Fruit fly (Drosophila melanogaster) whole organism, embryonic: Measurements from ENCODE around the gene dikar.

ENCODE experiments used
- Aef1 ChIP-seq: fragments of 200-800 bp; sonication (Bioruptor generic); IDR thresholded peaks from 3 replicates; pipeline ENCODE4 v1.3.6; 2022; ENCODE audit warnings: missing biosample characterization, missing genetic modification characterization
- CG10147 ChIP-seq: fragments of 200-800 bp; sonication (Bioruptor generic); optimal IDR thresholded peaks from 2 replicates; lab custom pipeline; 2019; ENCODE audit warnings: missing biosample characterization, mild to moderate bottlenecking, missing genetic modification characterization, moderate library complexity
- CG10267 ChIP-seq: fragments of 200-800 bp; sonication (Bioruptor generic); optimal IDR thresholded peaks from 2 replicates; lab custom pipeline; 2018; ENCODE audit warnings: missing biosample characterization, mild to moderate bottlenecking, missing genetic modification characterization, moderate library complexity
- CG10431 ChIP-seq: fragments of 200-800 bp; sonication (Bioruptor generic); optimal IDR thresholded peaks from 3 replicates; lab custom pipeline; 2018; ENCODE audit warnings: missing biosample characterization, mild to moderate bottlenecking, missing genetic modification characterization
- CG10979 ChIP-seq: fragments of 200-800 bp; sonication (Bioruptor generic); optimal IDR thresholded peaks from 2 replicates; lab custom pipeline; 2018; ENCODE audit warnings: missing biosample characterization, mild to moderate bottlenecking, missing genetic modification characterization, moderate library complexity
- CG11695 ChIP-seq: fragments of 200-800 bp; sonication (Bioruptor generic); IDR thresholded peaks from 3 replicates; pipeline ENCODE4 v1.3.6; 2022; ENCODE audit warnings: missing biosample characterization, missing genetic modification characterization
- CG12299 ChIP-seq: fragments of 200-800 bp; sonication (Bioruptor generic); optimal IDR thresholded peaks from 2 replicates; lab custom pipeline; 2018; ENCODE audit warnings: missing biosample characterization, mild to moderate bottlenecking, missing genetic modification characterization
- CG14441 ChIP-seq: fragments of 200-800 bp; sonication (Bioruptor generic); IDR thresholded peaks from 2 replicates; pipeline ENCODE4 v1.3.6; 2022; ENCODE audit warnings: missing biosample characterization, missing genetic modification characterization
- CG15269 ChIP-seq: fragments of 200-800 bp; sonication (Bioruptor generic); optimal IDR thresholded peaks from 2 replicates; lab custom pipeline; 2018; ENCODE audit warnings: missing biosample characterization, mild to moderate bottlenecking, missing genetic modification characterization, moderate library complexity
- CG15479 ChIP-seq: fragments of 200-800 bp; sonication (Bioruptor generic); optimal IDR thresholded peaks from 3 replicates; lab custom pipeline; 2019; ENCODE audit warnings: missing biosample characterization, mild to moderate bottlenecking, missing genetic modification characterization, moderate library complexity
- CG15514 ChIP-seq: fragments of 200-800 bp; sonication (Bioruptor generic); optimal IDR thresholded peaks from 3 replicates; lab custom pipeline; 2017; ENCODE audit warnings: missing biosample characterization, missing genetic modification characterization, mild to moderate bottlenecking, moderate library complexity, missing genetic modification reagents
- CG1603 ChIP-seq: fragments of 200-800 bp; sonication (Bioruptor generic); optimal IDR thresholded peaks from 2 replicates; lab custom pipeline; 2019; ENCODE audit warnings: missing biosample characterization, mild to moderate bottlenecking, missing genetic modification characterization, moderate library complexity
- CG17186 ChIP-seq: fragments of 200-800 bp; sonication (Bioruptor generic); optimal IDR thresholded peaks from 3 replicates; lab custom pipeline; 2017; ENCODE audit warnings: missing biosample characterization, missing genetic modification reagents, missing genetic modification characterization
- CG17361 ChIP-seq: fragments of 200-800 bp; sonication (Bioruptor generic); IDR thresholded peaks from 3 replicates; pipeline ENCODE4 v1.3.6; 2022; ENCODE audit warnings: missing biosample characterization, missing genetic modification characterization
- CG18619 ChIP-seq: fragments of 200-800 bp; sonication (Bioruptor generic); optimal IDR thresholded peaks from 3 replicates; lab custom pipeline; 2017; ENCODE audit warnings: missing biosample characterization, mild to moderate bottlenecking, missing genetic modification characterization
- CG2116 ChIP-seq: fragments of 200-800 bp; sonication (Bioruptor generic); optimal IDR thresholded peaks from 3 replicates; lab custom pipeline; 2018; ENCODE audit warnings: missing biosample characterization, mild to moderate bottlenecking, missing genetic modification characterization
- CG31224 ChIP-seq: fragments of 200-800 bp; sonication (Bioruptor generic); IDR thresholded peaks from 2 replicates; pipeline ENCODE4 v1.3.6; 2022; ENCODE audit warnings: missing biosample characterization, missing genetic modification characterization
- CG3163 ChIP-seq: fragments of 200-800 bp; sonication (Bioruptor generic); optimal IDR thresholded peaks from 3 replicates; lab custom pipeline; 2016; ENCODE audit warnings: missing biosample characterization, missing genetic modification characterization
- CG32532 ChIP-seq: fragments of 200-800 bp; sonication (Bioruptor generic); IDR thresholded peaks from 2 replicates; pipeline ENCODE4 v1.3.6; 2022; ENCODE audit warnings: missing biosample characterization, missing genetic modification characterization
- CG3281 ChIP-seq: fragments of 200-800 bp; sonication (Bioruptor generic); optimal IDR thresholded peaks from 3 replicates; lab custom pipeline; 2017; ENCODE audit warnings: missing biosample characterization, mild to moderate bottlenecking, missing genetic modification characterization
- CG4282 ChIP-seq: fragments of 200-800 bp; sonication (Bioruptor generic); optimal IDR thresholded peaks from 2 replicates; lab custom pipeline; 2016; ENCODE audit warnings: missing biosample characterization, missing genetic modification characterization
- CG4424 ChIP-seq: fragments of 200-800 bp; sonication (Bioruptor generic); optimal IDR thresholded peaks from 3 replicates; lab custom pipeline; 2016; ENCODE audit warnings: missing biosample characterization, missing genetic modification characterization
- CG4617 ChIP-seq: fragments of 200-800 bp; sonication (Bioruptor generic); optimal IDR thresholded peaks from 3 replicates; lab custom pipeline; 2016; ENCODE audit warnings: missing biosample characterization, missing genetic modification characterization, borderline replicate concordance
- CG6813 ChIP-seq: fragments of 200-800 bp; sonication (Bioruptor generic); optimal IDR thresholded peaks from 2 replicates; lab custom pipeline; 2017; ENCODE audit warnings: missing biosample characterization, missing genetic modification characterization, mild to moderate bottlenecking, moderate library complexity, missing genetic modification reagents
- CG7372 ChIP-seq: fragments of 200-800 bp; sonication (Bioruptor generic); IDR thresholded peaks from 2 replicates; pipeline ENCODE4 v1.3.6; 2022; ENCODE audit warnings: missing biosample characterization, missing genetic modification characterization
- CG8359 ChIP-seq: fragments of 200-800 bp; sonication (Bioruptor generic); optimal IDR thresholded peaks from 2 replicates; lab custom pipeline; 2017; ENCODE audit warnings: missing biosample characterization, mild to moderate bottlenecking, missing genetic modification characterization, borderline replicate concordance
- CG9797 ChIP-seq: fragments of 200-800 bp; sonication (Bioruptor generic); optimal IDR thresholded peaks from 3 replicates; lab custom pipeline; 2018; ENCODE audit warnings: missing biosample characterization, mild to moderate bottlenecking, missing genetic modification characterization
- CG9932 ChIP-seq: fragments of 200-800 bp; sonication (Bioruptor generic); IDR thresholded peaks from 2 replicates; pipeline ENCODE4 v1.3.6; 2022; ENCODE audit warnings: missing biosample characterization, missing genetic modification characterization
- Camta ChIP-seq: fragments of 200-800 bp; sonication (Bioruptor generic); optimal IDR thresholded peaks from 2 replicates; lab custom pipeline; 2016; ENCODE audit warnings: missing biosample characterization, missing genetic modification characterization
- D19A ChIP-seq: fragments of 200-800 bp; optimal IDR thresholded peaks from 3 replicates; lab custom pipeline; 2019; ENCODE audit warnings: missing biosample characterization, mild to moderate bottlenecking, missing genetic modification characterization, moderate library complexity
- Dp ChIP-seq: fragments of 200-800 bp; sonication (Bioruptor generic); optimal IDR thresholded peaks from 2 replicates; lab custom pipeline; 2018; ENCODE audit warnings: missing biosample characterization, mild to moderate bottlenecking, missing genetic modification characterization, moderate library complexity
- MBD-R2 ChIP-seq: fragments of 200-800 bp; sonication (Bioruptor generic); IDR thresholded peaks from 2 replicates; pipeline ENCODE4 v1.3.6; 2022; ENCODE audit warnings: missing biosample characterization, missing genetic modification characterization
- NC2α ChIP-seq: fragments of 200-800 bp; sonication (Bioruptor generic); optimal IDR thresholded peaks from 2 replicates; lab custom pipeline; 2016; ENCODE audit warnings: missing biosample characterization, missing genetic modification characterization
- Nf-YC ChIP-seq: fragments of 200-800 bp; optimal IDR thresholded peaks from 3 replicates; lab custom pipeline; 2019; ENCODE audit warnings: missing biosample characterization, mild to moderate bottlenecking, missing genetic modification characterization, moderate library complexity
- Sox100B ChIP-seq: fragments of 200-800 bp; sonication (Bioruptor generic); optimal IDR thresholded peaks from 3 replicates; lab custom pipeline; 2018; ENCODE audit warnings: missing biosample characterization, mild to moderate bottlenecking, missing genetic modification characterization
- YL-1 ChIP-seq: fragments of 200-800 bp; sonication (Bioruptor generic); optimal IDR thresholded peaks from 3 replicates; lab custom pipeline; 2017; ENCODE audit warnings: missing biosample characterization, mild to moderate bottlenecking, missing genetic modification characterization
- bbx ChIP-seq: fragments of 200-800 bp; sonication (Bioruptor generic); IDR thresholded peaks from 2 replicates; pipeline ENCODE4 v1.3.6; 2022; ENCODE audit warnings: missing biosample characterization, missing genetic modification characterization; ENCODE audit not compliant: partially characterized antibody
- cad ChIP-seq: fragments of >200 bp; optimal IDR thresholded peaks from 2 replicates; lab custom pipeline; 2017; ENCODE audit warnings: missing biosample characterization, missing genetic modification characterization
- ci ChIP-seq: fragments of 200-800 bp; sonication (Bioruptor generic); IDR thresholded peaks from 3 replicates; pipeline ENCODE4 v1.3.6; 2022; ENCODE audit warnings: missing biosample characterization, missing genetic modification characterization
- dysf ChIP-seq: fragments of 200-800 bp; sonication (Bioruptor generic); IDR thresholded peaks from 3 replicates; pipeline ENCODE4 v1.3.6; 2022; ENCODE audit warnings: missing biosample characterization, missing genetic modification characterization
- h ChIP-seq: fragments of >200 bp; optimal IDR thresholded peaks from 2 replicates; lab custom pipeline; 2017
- jing ChIP-seq: fragments of 200-800 bp; sonication (Bioruptor generic); optimal IDR thresholded peaks from 2 replicates; lab custom pipeline; 2018; ENCODE audit warnings: missing biosample characterization, mild to moderate bottlenecking, missing genetic modification characterization
- kni ChIP-seq: fragments of 200-800 bp; sonication (Bioruptor generic); optimal IDR thresholded peaks from 3 replicates; lab custom pipeline; 2017; ENCODE audit warnings: mild to moderate bottlenecking, missing biosample characterization, missing genetic modification reagents, missing genetic modification characterization
- mirr ChIP-seq: fragments of 200-800 bp; sonication (Bioruptor generic); optimal IDR thresholded peaks from 3 replicates; lab custom pipeline; 2018; ENCODE audit warnings: missing biosample characterization, mild to moderate bottlenecking, missing genetic modification characterization
- nmo ChIP-seq: fragments of 200-800 bp; sonication (Bioruptor generic); optimal IDR thresholded peaks from 2 replicates; lab custom pipeline; 2018; ENCODE audit warnings: missing biosample characterization, mild to moderate bottlenecking, missing genetic modification characterization, moderate library complexity
- pzg ChIP-seq: fragments of 200-800 bp; sonication (Bioruptor generic); optimal IDR thresholded peaks from 3 replicates; lab custom pipeline; 2018; ENCODE audit warnings: missing biosample characterization, mild to moderate bottlenecking, missing genetic modification characterization, moderate library complexity
- row ChIP-seq: fragments of 200-800 bp; sonication (Bioruptor generic); IDR thresholded peaks from 3 replicates; pipeline ENCODE4 v1.3.6; 2022; ENCODE audit warnings: missing biosample characterization, missing genetic modification characterization
- ssp ChIP-seq: fragments of 200-800 bp; sonication (Bioruptor generic); IDR thresholded peaks from 2 replicates; pipeline ENCODE4 v1.3.6; 2022; ENCODE audit warnings: missing biosample characterization, missing genetic modification characterization
- tin ChIP-seq: fragments of 200-800 bp; sonication (Bioruptor generic); optimal IDR thresholded peaks from 3 replicates; lab custom pipeline; 2016; ENCODE audit warnings: missing biosample characterization, missing genetic modification characterization
- trem ChIP-seq: fragments of 200-800 bp; optimal IDR thresholded peaks from 3 replicates; lab custom pipeline; 2019; ENCODE audit warnings: missing biosample characterization, mild to moderate bottlenecking, missing genetic modification characterization, moderate library complexity
- usp ChIP-seq: fragments of >200 bp; optimal IDR thresholded peaks from 2 replicates; lab custom pipeline; 2017; ENCODE audit warnings: missing biosample characterization, missing genetic modification characterization
- yki ChIP-seq: fragments of >200 bp; optimal IDR thresholded peaks from 3 replicates; lab custom pipeline; 2018

Gene dikar

dm6 chr3L:6756197-6756736 is 13.3 kb upstream of the dikar start, which contains the start of gene Ist1 (continued):
- TF ChIP-seq CG3163 (no peak), jing (GFP tag; lab: Kevin White, UChicago) (no peak), CG10147 (GFP tag; lab: Kevin White, UChicago) (no peak), CG4617 (GFP tag; lab: Kevin White, UChicago) (peak; percentile 76), mirr (GFP tag; lab: Kevin White, UChicago) (no peak), trem (tag; lab: Kevin White, UChicago) (peak; percentile 45), CG31224 (GFP tag; lab: Robert Waterston, UW) (no peak), tin (GFP tag; lab: Kevin White, UChicago) (no peak), nmo (GFP tag; lab: Kevin White, UChicago) (no peak), cad (no peak), MBD-R2 (peak; percentile 31; the same call in 1 of the 2 replicates), Dp (GFP tag; lab: Kevin White, UChicago) (peak; percentile 84), CG9932 (no peak), CG15479 (GFP tag; lab: Kevin White, UChicago) (no peak), Camta (GFP tag; lab: Kevin White, UChicago) (no peak), CG1603 (tag; lab: Kevin White, UChicago) (no peak), D19A (tag; lab: Kevin White, UChicago) (no peak), dysf (GFP tag; lab: Robert Waterston, UW) (no peak), CG10979 (tag; lab: Kevin White, UChicago) (no peak), CG10431 (GFP tag; lab: Kevin White, UChicago) (peak; percentile 4), CG32532 (GFP tag; lab: Robert Waterston, UW) (no peak), NC2α (GFP tag; lab: Kevin White, UChicago) (no peak), row (GFP tag; lab: Robert Waterston, UW) (peak; percentile 43; the same call in 1 of the 3 replicates), Sox100B (no peak), usp (GFP tag; lab: Kevin White, UChicago) (no peak), CG7372 (GFP tag; lab: Robert Waterston, UW) (no peak), CG11695 (GFP tag; lab: Robert Waterston, UW) (no peak), yki (lab: Kevin White, UChicago) (no peak), CG6813 (no peak), CG10267 (tag; lab: Kevin White, UChicago) (peak; percentile 32), CG4282 (GFP tag; lab: Kevin White, UChicago) (no peak), kni (GFP tag; lab: Kevin White, UChicago) (no peak), h (no peak), ci (GFP tag; lab: Robert Waterston, UW) (no peak), CG15514 (peak; percentile 25), CG9797 (GFP tag; lab: Kevin White, UChicago) (peak; percentile 78), CG3281 (GFP tag; lab: Kevin White, UChicago) (no peak), Aef1 (GFP tag; lab: Robert Waterston, UW) (no peak), CG15269 (no peak), pzg (GFP tag; lab: Kevin White, UChicago) (peak; percentile 51), CG4424 (GFP tag; lab: Kevin White, UChicago) (no peak), YL-1 (GFP tag; lab: Kevin White, UChicago) (peak; percentile 47), CG12299 (tag; lab: Kevin White, UChicago) (no peak), CG17361 (GFP tag; lab: Robert Waterston, UW) (no peak), CG18619 (no peak), Nf-YC (tag; lab: Kevin White, UChicago) (no peak), ssp (GFP tag; lab: Robert Waterston, UW) (no peak), CG17186 (no peak), CG2116 (GFP tag; lab: Kevin White, UChicago) (peak; percentile 22), CG8359 (no peak), CG14441 (no peak), bbx (GFP tag; lab: Robert Waterston, UW) (no peak; the same call in 1 of the 2 replicates)
